Worm (Caenorhabditis elegans) whole organism, midembryonic: ENCODE results near the gene F09F9.3.

ENCODE experiments used
- T22C8.4 ChIP-seq: fragments of 200-800 bp; sonication (Bioruptor generic); IDR thresholded peaks from 2 replicates; pipeline ENCODE4 v1.3.6; 2022; ENCODE audit warnings: missing genetic modification characterization, missing compliant biosample characterization
- cog-1 ChIP-seq: sonication (generic microtip); optimal IDR thresholded peaks from 2 replicates; lab custom pipeline; 2016; ENCODE audit warnings: missing genetic modification characterization, missing compliant biosample characterization
- flt-1 ChIP-seq: fragments of 200-800 bp; sonication (Bioruptor generic); IDR thresholded peaks from 2 replicates; pipeline ENCODE4 v1.3.6; 2022; ENCODE audit warnings: missing genetic modification characterization, missing compliant biosample characterization
- klf-2 ChIP-seq: fragments of 200-800 bp; sonication (Bioruptor generic); conservative IDR thresholded peaks from 2 replicates; pipeline ENCODE4 v1.3.6; 2022; ENCODE audit warnings: missing genetic modification reagents, missing genetic modification characterization, missing compliant biosample characterization
- med-1 ChIP-seq: sonication (generic microtip); optimal IDR thresholded peaks from 2 replicates; lab custom pipeline; 2017; ENCODE audit warnings: missing genetic modification characterization, mild to moderate bottlenecking, missing compliant biosample characterization, antibody characterized with exemption, missing genetic modification reagents; ENCODE audit not compliant: insufficient read depth
- ref-1 ChIP-seq: fragments of 200-800 bp; sonication (Bioruptor generic); conservative IDR thresholded peaks from 2 replicates; pipeline ENCODE4 v1.3.6; 2022; ENCODE audit warnings: missing genetic modification reagents, missing genetic modification characterization, missing compliant biosample characterization
- ztf-29 ChIP-seq: fragments of 200-800 bp; sonication (Bioruptor generic); IDR thresholded peaks from 2 replicates; pipeline ENCODE4 v1.3.6; 2022; ENCODE audit warnings: missing genetic modification reagents, missing genetic modification characterization, missing compliant biosample characterization

DNA sequence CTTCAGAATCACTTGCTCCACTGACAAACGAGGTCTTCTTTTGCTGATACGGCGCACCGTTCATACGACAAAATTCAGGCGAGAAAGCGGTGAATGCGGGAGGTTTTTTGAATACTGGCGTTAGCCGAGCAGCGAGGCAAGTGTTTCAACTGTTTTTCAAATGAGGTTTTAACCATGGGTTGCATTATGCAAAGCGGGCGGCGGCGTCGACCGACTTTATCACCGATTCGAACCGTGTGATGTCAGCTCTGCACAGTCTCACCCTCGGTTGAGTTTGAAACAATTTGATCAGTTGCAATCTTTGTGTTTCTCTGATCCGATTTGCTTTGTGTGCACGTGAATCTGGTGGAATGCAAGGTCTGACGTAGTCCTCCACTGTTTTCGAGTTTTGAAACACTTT is 20.4 kb downstream of the F09F9.3 start, which contains the start of gene clh-4:
- TF ChIP-seq ztf-29 (no peak), T22C8.4 (no peak), flt-1 (no peak), ref-1 (GFP tag; lab: Robert Waterston, UW) (no peak), klf-2 (GFP tag; lab: Robert Waterston, UW) (no peak), med-1 (no peak), cog-1 (tag; lab: Kevin White, UChicago) (no peak)
